Worm (Caenorhabditis elegans) whole organism, midembryonic: Measurements from ENCODE around the gene bbln-1.

Source experiments
- T22C8.4 ChIP-seq: fragments of 200-800 bp; sonication (Bioruptor generic); IDR thresholded peaks from 2 replicates; pipeline ENCODE4 v1.3.6; 2022; ENCODE audit warnings: missing genetic modification characterization, missing compliant biosample characterization
- cog-1 ChIP-seq: sonication (generic microtip); optimal IDR thresholded peaks from 2 replicates; lab custom pipeline; 2016; ENCODE audit warnings: missing genetic modification characterization, missing compliant biosample characterization
- flt-1 ChIP-seq: fragments of 200-800 bp; sonication (Bioruptor generic); IDR thresholded peaks from 2 replicates; pipeline ENCODE4 v1.3.6; 2022; ENCODE audit warnings: missing genetic modification characterization, missing compliant biosample characterization
- klf-2 ChIP-seq: fragments of 200-800 bp; sonication (Bioruptor generic); conservative IDR thresholded peaks from 2 replicates; pipeline ENCODE4 v1.3.6; 2022; ENCODE audit warnings: missing genetic modification reagents, missing genetic modification characterization, missing compliant biosample characterization
- med-1 ChIP-seq: sonication (generic microtip); optimal IDR thresholded peaks from 2 replicates; lab custom pipeline; 2017; ENCODE audit warnings: missing genetic modification characterization, mild to moderate bottlenecking, missing compliant biosample characterization, antibody characterized with exemption, missing genetic modification reagents; ENCODE audit not compliant: insufficient read depth
- ref-1 ChIP-seq: fragments of 200-800 bp; sonication (Bioruptor generic); conservative IDR thresholded peaks from 2 replicates; pipeline ENCODE4 v1.3.6; 2022; ENCODE audit warnings: missing genetic modification reagents, missing genetic modification characterization, missing compliant biosample characterization
- tab-1 ChIP-seq: fragments of 200-800 bp; sonication (Bioruptor generic); IDR thresholded peaks from 2 replicates; pipeline ENCODE4 v1.3.6; 2022; ENCODE audit warnings: missing genetic modification characterization, missing compliant biosample characterization
- ztf-23 ChIP-seq: fragments of 200-800 bp; sonication (Bioruptor generic); IDR thresholded peaks from 2 replicates; pipeline ENCODE4 v1.3.6; 2022; ENCODE audit warnings: missing genetic modification reagents, missing genetic modification characterization, missing compliant biosample characterization
- ztf-29 ChIP-seq: fragments of 200-800 bp; sonication (Bioruptor generic); IDR thresholded peaks from 2 replicates; pipeline ENCODE4 v1.3.6; 2022; ENCODE audit warnings: missing genetic modification reagents, missing genetic modification characterization, missing compliant biosample characterization

bbln-1 gene

ce11 chrX:3152361-3152760 lies at the start of gene bbln-1:
bbln-1 (minus strand) TSS chrX:3152461.
- TF ChIP-seq cog-1 (tag; lab: Kevin White, UChicago) (no peak), med-1 (GFP tag; lab: Kevin White, UChicago) (no peak), T22C8.4 (no peak), klf-2 (GFP tag; lab: Robert Waterston, UW) (no peak)

ce11 chrX:3199249-3199648 lies 47.0 kb upstream of the bbln-1 start, which contains the start of gene fax-1:
fax-1 (minus strand) TSS chrX:3199349.
- TF ChIP-seq klf-2 (GFP tag; lab: Robert Waterston, UW), result no peak
- TF ChIP-seq cog-1 (tag; lab: Kevin White, UChicago), result no peak
- TF ChIP-seq ztf-29, result no peak
- no peak for TF ChIP-seq flt-1 (GFP tag; lab: Robert Waterston, UW)
- no peak for TF ChIP-seq T22C8.4
- no peak for TF ChIP-seq tab-1
- TF ChIP-seq med-1 (GFP tag; lab: Kevin White, UChicago), result no peak
- TF ChIP-seq ref-1 (GFP tag; lab: Robert Waterston, UW), result no peak
- no peak for TF ChIP-seq ztf-23 (GFP tag; lab: Robert Waterston, UW)

ce11 chrX:3197319-3197718 lies 45.1 kb upstream of the bbln-1 start:
- TF ChIP-seq ztf-23 (GFP tag; lab: Robert Waterston, UW), result no peak
- TF ChIP-seq ztf-29, result no peak
- TF ChIP-seq T22C8.4, result no peak
- no peak for TF ChIP-seq tab-1
- TF ChIP-seq cog-1 (tag; lab: Kevin White, UChicago), result no peak
- no peak for TF ChIP-seq med-1 (GFP tag; lab: Kevin White, UChicago)
- no peak for TF ChIP-seq klf-2 (GFP tag; lab: Robert Waterston, UW)
- no peak for TF ChIP-seq flt-1 (GFP tag; lab: Robert Waterston, UW)

- TF ChIP-seq flt-1 (GFP tag; lab: Robert Waterston, UW), result no peak
Observed at ce11 chrX:3191353-3192065, 39.2 kb upstream of the bbln-1 start.

ce11 chrX:3190193-3190592 lies 37.9 kb upstream of the bbln-1 start:
- TF ChIP-seq tab-1, result no peak
- no peak for TF ChIP-seq cog-1 (tag; lab: Kevin White, UChicago)
- no peak for TF ChIP-seq ref-1 (GFP tag; lab: Robert Waterston, UW)
- no peak for TF ChIP-seq med-1 (GFP tag; lab: Kevin White, UChicago)
- TF ChIP-seq ztf-29, result no peak
- no peak for TF ChIP-seq ztf-23 (GFP tag; lab: Robert Waterston, UW)
- TF ChIP-seq klf-2 (GFP tag; lab: Robert Waterston, UW), result no peak
- no peak for TF ChIP-seq flt-1 (GFP tag; lab: Robert Waterston, UW)
- no peak for TF ChIP-seq T22C8.4

- TF ChIP-seq klf-2 (GFP tag; lab: Robert Waterston, UW) (no peak), flt-1 (GFP tag; lab: Robert Waterston, UW) (no peak), T22C8.4 (no peak), ref-1 (GFP tag; lab: Robert Waterston, UW) (no peak), tab-1 (no peak), ztf-29 (no peak), ztf-23 (GFP tag; lab: Robert Waterston, UW) (no peak), med-1 (GFP tag; lab: Kevin White, UChicago) (no peak)
Observed at ce11 chrX:3184649-3185048, 32.4 kb upstream of the bbln-1 start.

ce11 chrX:3181870-3182269 lies 29.6 kb upstream of the bbln-1 start:
- TF ChIP-seq ztf-23 (GFP tag; lab: Robert Waterston, UW) (no peak), T22C8.4 (no peak), klf-2 (GFP tag; lab: Robert Waterston, UW) (no peak), flt-1 (GFP tag; lab: Robert Waterston, UW) (no peak), tab-1 (no peak), med-1 (GFP tag; lab: Kevin White, UChicago) (no peak), ztf-29 (no peak)

- no peak for TF ChIP-seq med-1 (GFP tag; lab: Kevin White, UChicago)
- no peak for TF ChIP-seq ztf-23 (GFP tag; lab: Robert Waterston, UW)
- no peak for TF ChIP-seq flt-1 (GFP tag; lab: Robert Waterston, UW)
- no peak for TF ChIP-seq ztf-29
- no peak for TF ChIP-seq tab-1
- TF ChIP-seq ref-1 (GFP tag; lab: Robert Waterston, UW), result no peak
- TF ChIP-seq cog-1 (tag; lab: Kevin White, UChicago), result no peak
- no peak for TF ChIP-seq T22C8.4
- TF ChIP-seq klf-2 (GFP tag; lab: Robert Waterston, UW), result no peak
Observed at ce11 chrX:3181376-3181775, 29.1 kb upstream of the bbln-1 start.

ce11 chrX:3178501-3178900 lies 26.2 kb upstream of the bbln-1 start, which contains the start of gene klp-4:
klp-4 (minus strand) TSS chrX:3178701.
- TF ChIP-seq T22C8.4 (no peak), med-1 (GFP tag; lab: Kevin White, UChicago) (no peak), ztf-29 (no peak), tab-1 (no peak), klf-2 (GFP tag; lab: Robert Waterston, UW) (no peak), ztf-23 (GFP tag; lab: Robert Waterston, UW) (no peak), cog-1 (tag; lab: Kevin White, UChicago) (no peak), flt-1 (GFP tag; lab: Robert Waterston, UW) (no peak), ref-1 (GFP tag; lab: Robert Waterston, UW) (no peak)

- TF ChIP-seq ref-1 (GFP tag; lab: Robert Waterston, UW) (no peak), ztf-29 (no peak), ztf-23 (GFP tag; lab: Robert Waterston, UW) (no peak), tab-1 (no peak), cog-1 (tag; lab: Kevin White, UChicago) (no peak), flt-1 (GFP tag; lab: Robert Waterston, UW) (no peak), T22C8.4 (no peak), klf-2 (GFP tag; lab: Robert Waterston, UW) (no peak), med-1 (GFP tag; lab: Kevin White, UChicago) (no peak)
Observed at ce11 chrX:3176728-3177127, 24.5 kb upstream of the bbln-1 start.
